Worm (Caenorhabditis elegans): Measurements from ENCODE around the gene F19G12.1.

DNA sequence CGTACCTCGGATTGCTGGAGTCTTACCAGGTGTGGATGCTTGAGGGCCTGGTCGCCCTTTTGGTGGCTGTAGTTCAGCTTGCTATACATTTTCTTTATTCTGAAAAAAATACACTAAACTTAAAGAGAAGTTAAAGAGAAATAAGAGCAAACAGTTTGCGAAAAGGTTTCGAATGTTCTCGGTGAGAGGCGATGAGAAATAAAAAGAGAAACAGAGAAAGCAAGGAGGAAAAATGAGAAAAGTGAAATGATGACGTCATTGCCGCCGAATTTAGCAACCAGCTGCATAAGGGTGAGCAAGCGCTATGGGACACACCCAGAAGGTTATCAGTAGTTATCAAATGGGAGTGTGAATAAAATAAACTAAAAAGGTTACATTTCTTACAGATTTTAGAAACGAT, 23.0 kb downstream of the F19G12.1 start, which contains the start of gene cebp-1:
- TF ChIP-seq W03F9.2 (tag; optimal IDR thresholded peaks at IDR 0.05) = peak; percentile 39
- TF ChIP-seq him-1 (tag; optimal IDR thresholded peaks at IDR 0.05) = no peak
- no peak for TF ChIP-seq dao-5 (tag; optimal IDR thresholded peaks at IDR 0.05)

Measured in whole organism, L4/young adult.